Fruit fly (Drosophila melanogaster): ENCODE results near the gene Edem1.

The Edem1 gene

DNA sequence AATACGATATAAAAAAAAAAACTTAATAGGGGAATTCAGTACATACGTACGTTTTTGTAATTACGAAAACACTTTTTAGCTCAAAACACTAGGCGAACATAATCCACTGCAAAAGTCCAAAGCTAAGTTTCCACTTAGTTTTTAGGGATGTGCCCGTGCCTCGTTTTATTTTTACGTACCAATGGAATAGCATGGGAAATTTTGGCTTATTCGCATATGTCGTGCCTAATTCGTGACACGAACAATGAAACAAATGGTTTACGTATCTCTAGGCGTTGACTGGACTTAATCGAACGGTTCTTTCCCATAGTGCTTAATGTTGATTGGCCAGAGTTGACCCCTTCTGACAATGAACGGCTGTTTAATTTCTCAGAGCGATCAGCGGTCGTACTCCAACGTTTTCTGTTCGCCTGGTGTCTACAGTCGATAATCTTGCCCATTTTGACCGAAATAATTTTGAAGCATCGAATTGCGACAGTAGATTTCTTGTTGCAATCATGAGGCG lies 29.0 kb downstream of the Edem1 start, which contains the start of gene CG14818 (continued):
- TF ChIP-seq GATAe (GFP tag; conservative IDR thresholded peaks at IDR 0.05): no peak
- TF ChIP-seq CG7963 (GFP tag; IDR thresholded peaks at IDR 0.05; ENCODE audit: partially characterized antibody): peak; percentile 68
- TF ChIP-seq CG34376 (GFP tag; optimal IDR thresholded peaks at IDR 0.05): peak; percentile 30
- TF ChIP-seq Awh (GFP tag; IDR thresholded peaks at IDR 0.05): no peak
- TF ChIP-seq Ada2b (GFP tag; IDR thresholded peaks at IDR 0.05): peak; percentile 60
- no peak for TF ChIP-seq org-1 (GFP tag; optimal IDR thresholded peaks at IDR 0.05)
- TF ChIP-seq corto (GFP tag; optimal IDR thresholded peaks at IDR 0.05): no peak
- TF ChIP-seq bsh (GFP tag; optimal IDR thresholded peaks at IDR 0.05): peak in 1 of 2 experiments; percentile 62
- peak; percentile 18 for TF ChIP-seq disco-r (GFP tag; optimal IDR thresholded peaks at IDR 0.05)
- TF ChIP-seq CG31388 (GFP tag; optimal IDR thresholded peaks at IDR 0.05): no peak
- TF ChIP-seq bowl (GFP tag; IDR thresholded peaks at IDR 0.05): peak; percentile 38; the same call in 1 of the 2 replicates
- 0 out of 2 replicates have a peak, but pooled peaks have one; percentile 15 for TF ChIP-seq CG14667 (GFP tag; IDR thresholded peaks at IDR 0.05)
- TF ChIP-seq croc (GFP tag; conservative IDR thresholded peaks at IDR 0.05): peak; percentile 29; the same call in 2 of the 3 replicates
- 0 out of 2 replicates have a peak, but pooled peaks have one; percentile 45 for TF ChIP-seq CG16779 (GFP tag; IDR thresholded peaks at IDR 0.05)
- peak; percentile 70 for TF ChIP-seq CG33213 (GFP tag; optimal IDR thresholded peaks at IDR 0.05)
- no peak for TF ChIP-seq hkb (optimal IDR thresholded peaks at IDR 0.05)
- no peak for TF ChIP-seq hkb (GFP tag; IDR thresholded peaks at IDR 0.05)
- no peak for TF ChIP-seq Sox100B (GFP tag; optimal IDR thresholded peaks at IDR 0.05)
- peak; percentile 60; the same call in 1 of the 2 replicates for TF ChIP-seq al (GFP tag; IDR thresholded peaks at IDR 0.05)
- peak; percentile 54; the same call in 2 of the 3 replicates for TF ChIP-seq Optix (GFP tag; IDR thresholded peaks at IDR 0.05)
- peak; percentile 63 for TF ChIP-seq fu2 (GFP tag; optimal IDR thresholded peaks at IDR 0.05)
- peak; percentile 60 for TF ChIP-seq HmgZ (tag; optimal IDR thresholded peaks at IDR 0.05)
- TF ChIP-seq dmrt11E (tag; optimal IDR thresholded peaks at IDR 0.05): peak; percentile 45
- peak; percentile 23 for TF ChIP-seq CG17802 (tag; optimal IDR thresholded peaks at IDR 0.05)
- TF ChIP-seq CG15514 (GFP tag; optimal IDR thresholded peaks at IDR 0.05): peak; percentile 55
- TF ChIP-seq Dip3 (GFP tag; optimal IDR thresholded peaks at IDR 0.05): peak; percentile 47
- no peak for TF ChIP-seq nau (GFP tag; optimal IDR thresholded peaks at IDR 0.05)
- TF ChIP-seq HHEX (GFP tag; optimal IDR thresholded peaks at IDR 0.05): peak; percentile 34
- peak; percentile 15 for TF ChIP-seq CG15601 (tag; optimal IDR thresholded peaks at IDR 0.05)
- TF ChIP-seq onecut (GFP tag; IDR thresholded peaks at IDR 0.05): no peak; the same call in 1 of the 2 replicates
- peak; percentile 40; the same call in 1 of the 2 replicates for TF ChIP-seq sens-2 (GFP tag; IDR thresholded peaks at IDR 0.05)
- peak; percentile 45 for TF ChIP-seq Fer2 (tag; optimal IDR thresholded peaks at IDR 0.05)
- peak; percentile 50 for TF ChIP-seq crc (GFP tag; optimal IDR thresholded peaks at IDR 0.05)
- TF ChIP-seq Taf1 (GFP tag; IDR thresholded peaks at IDR 0.05): no peak
- peak; percentile 54 for TF ChIP-seq jumu (GFP tag; optimal IDR thresholded peaks at IDR 0.05)
- no peak for TF ChIP-seq Gsc (GFP tag; IDR thresholded peaks at IDR 0.05)
- TF ChIP-seq CG7357 (GFP tag; IDR thresholded peaks at IDR 0.05): peak; percentile 64; the same call in 2 of the 3 replicates
- no peak for TF ChIP-seq Tbp (GFP tag; optimal IDR thresholded peaks at IDR 0.05)
- no peak for TF ChIP-seq Neu2 (GFP tag; optimal IDR thresholded peaks at IDR 0.05; ENCODE audit: borderline replicate concordance)
- TF ChIP-seq dysf (GFP tag; IDR thresholded peaks at IDR 0.05): peak; percentile 73; the same call in 1 of the 3 replicates
- TF ChIP-seq usp (GFP tag; optimal IDR thresholded peaks at IDR 0.05): no peak
- TF ChIP-seq Sry-β (GFP tag; optimal IDR thresholded peaks at IDR 0.05): peak; percentile 24
- peak; percentile 44; the same call in 1 of the 2 replicates for TF ChIP-seq H2.0 (GFP tag; IDR thresholded peaks at IDR 0.05)
- peak; percentile 56 for TF ChIP-seq CG6689 (GFP tag; IDR thresholded peaks at IDR 0.05)
- no peak for TF ChIP-seq CG31365 (tag; optimal IDR thresholded peaks at IDR 0.05)
- TF ChIP-seq zfh1 (GFP tag; IDR thresholded peaks at IDR 0.05): peak; percentile 77; the same call in 2 of the 3 replicates
- TF ChIP-seq CG14710 (tag; optimal IDR thresholded peaks at IDR 0.05): peak; percentile 43
- TF ChIP-seq Pdp1 (GFP tag; optimal IDR thresholded peaks at IDR 0.05): peak; percentile 36 to 63
- peak; percentile 78 for TF ChIP-seq CG9817 (tag; optimal IDR thresholded peaks at IDR 0.05)
- peak; percentile 74 for TF ChIP-seq vvl (GFP tag; IDR thresholded peaks at IDR 0.05)
